Worm (Caenorhabditis elegans): ENCODE results near the gene Y51A2A.5.

The Y51A2A.5 gene

ce11 chrV:18350046-18350445 lies 51.4 kb downstream of the Y51A2A.5 start, which contains the start of gene C08E8.3:
Gene C08E8.3 (plus strand): TSS chrV:18350129.
- peak in 1 of 2 experiments; percentile 81 for TF ChIP-seq unc-62 (GFP tag; optimal IDR thresholded peaks at IDR 0.05 in 1 of 2)
- no peak for TF ChIP-seq unc-62 (tag; optimal IDR thresholded peaks at IDR 0.05)
- no peak for TF ChIP-seq ceh-82 (tag; optimal IDR thresholded peaks at IDR 0.05)
